Fruit fly (Drosophila melanogaster) whole organism, embryonic: Measurements from ENCODE around the gene CG43867.
A peak's percentile ranks its signal among the peaks of the same experiment; 100 is the strongest.

ENCODE experiments used
- Abd-B ChIP-seq: fragments of 200-800 bp; sonication (Bioruptor generic); optimal IDR thresholded peaks from 2 replicates; lab custom pipeline; 2018; ENCODE audit warnings: missing biosample characterization, mild to moderate bottlenecking, missing genetic modification characterization, moderate library complexity
- CG10209 ChIP-seq: fragments of 200-800 bp; sonication (Bioruptor generic); optimal IDR thresholded peaks from 3 replicates; lab custom pipeline; 2017; ENCODE audit warnings: missing biosample characterization, mild to moderate bottlenecking, missing genetic modification characterization, missing genetic modification reagents
- CG12942 ChIP-seq: fragments of 200-800 bp; sonication (Bioruptor generic); optimal IDR thresholded peaks from 3 replicates; lab custom pipeline; 2016; ENCODE audit warnings: missing biosample characterization, missing genetic modification characterization
- CG13287 ChIP-seq: fragments of 200-800 bp; sonication (Bioruptor generic); IDR thresholded peaks from 2 replicates; pipeline ENCODE4 v1.3.6; 2022; ENCODE audit warnings: missing biosample characterization, missing genetic modification characterization; ENCODE audit not compliant: partially characterized antibody
- CG13775 ChIP-seq: fragments of 200-800 bp; sonication (Bioruptor generic); optimal IDR thresholded peaks from 3 replicates; lab custom pipeline; 2017; ENCODE audit warnings: missing biosample characterization, mild to moderate bottlenecking, missing genetic modification characterization
- CG14710 ChIP-seq: fragments of 200-800 bp; sonication (Bioruptor generic); optimal IDR thresholded peaks from 3 replicates; lab custom pipeline; 2019; ENCODE audit warnings: missing biosample characterization, mild to moderate bottlenecking, missing genetic modification characterization, moderate library complexity
- CG1529 ChIP-seq: fragments of 200-800 bp; sonication (Bioruptor generic); optimal IDR thresholded peaks from 3 replicates; lab custom pipeline; 2018; ENCODE audit warnings: missing biosample characterization, missing genetic modification characterization
- CG15601 ChIP-seq: fragments of 200-800 bp; sonication (Bioruptor generic); optimal IDR thresholded peaks from 3 replicates; lab custom pipeline; 2019; ENCODE audit warnings: missing biosample characterization, mild to moderate bottlenecking, missing genetic modification characterization, moderate library complexity
- CG17186 ChIP-seq: fragments of 200-800 bp; sonication (Bioruptor generic); optimal IDR thresholded peaks from 3 replicates; lab custom pipeline; 2017; ENCODE audit warnings: missing biosample characterization, missing genetic modification reagents, missing genetic modification characterization
- CG18476 ChIP-seq: fragments of 200-800 bp; sonication (Bioruptor generic); optimal IDR thresholded peaks from 2 replicates; lab custom pipeline; 2016; ENCODE audit warnings: missing biosample characterization, mild to moderate bottlenecking, missing genetic modification characterization
- CG2678 ChIP-seq: fragments of 200-800 bp; sonication (Bioruptor generic); optimal IDR thresholded peaks from 3 replicates; lab custom pipeline; 2019; ENCODE audit warnings: missing biosample characterization, mild to moderate bottlenecking, missing genetic modification characterization, moderate library complexity
- CG2712 ChIP-seq: fragments of 200-800 bp; optimal IDR thresholded peaks from 3 replicates; lab custom pipeline; 2019; ENCODE audit warnings: missing biosample characterization, mild to moderate bottlenecking, missing genetic modification characterization, moderate library complexity
- CG3847 ChIP-seq: fragments of 200-800 bp; sonication (Bioruptor generic); IDR thresholded peaks from 2 replicates; pipeline ENCODE4 v1.3.6; 2022; ENCODE audit warnings: missing biosample characterization, missing genetic modification characterization
- CG43689 ChIP-seq: fragments of 200-800 bp; sonication (Bioruptor generic); IDR thresholded peaks from 2 replicates; pipeline ENCODE4 v1.3.6; 2022; ENCODE audit warnings: missing biosample characterization, missing genetic modification characterization
- CG7357 ChIP-seq: fragments of 200-800 bp; sonication (Bioruptor generic); IDR thresholded peaks from 3 replicates; pipeline ENCODE4 v1.3.6; 2022; ENCODE audit warnings: missing biosample characterization, missing genetic modification characterization
- CG9609 ChIP-seq: fragments of 200-800 bp; sonication (Bioruptor generic); optimal IDR thresholded peaks from 3 replicates; lab custom pipeline; 2016; ENCODE audit warnings: missing biosample characterization, missing genetic modification characterization
- CG9817 ChIP-seq: fragments of 200-800 bp; sonication (Bioruptor generic); optimal IDR thresholded peaks from 2 replicates; lab custom pipeline; 2018; ENCODE audit warnings: missing biosample characterization, mild to moderate bottlenecking, missing genetic modification characterization, moderate library complexity
- CG9932 ChIP-seq: fragments of 200-800 bp; sonication (Bioruptor generic); IDR thresholded peaks from 2 replicates; pipeline ENCODE4 v1.3.6; 2022; ENCODE audit warnings: missing biosample characterization, missing genetic modification characterization
- CHES-1-like ChIP-seq: fragments of 200-800 bp; sonication (Bioruptor generic); optimal IDR thresholded peaks from 2 replicates; lab custom pipeline; 2016; ENCODE audit warnings: missing biosample characterization, missing genetic modification characterization
- Elba2 ChIP-seq: fragments of 200-800 bp; sonication (Bioruptor generic); optimal IDR thresholded peaks from 3 replicates; lab custom pipeline; 2016; ENCODE audit warnings: missing biosample characterization, missing genetic modification characterization
- Ets65A ChIP-seq: fragments of 200-800 bp; sonication (Bioruptor generic); peaks from one replicate; lab custom pipeline; 2016; ENCODE audit warnings: missing biosample characterization, missing genetic modification characterization
- Hey ChIP-seq: fragments of 200-800 bp; sonication (Bioruptor generic); optimal IDR thresholded peaks from 3 replicates; lab custom pipeline; 2018; ENCODE audit warnings: missing biosample characterization, mild to moderate bottlenecking, missing genetic modification characterization
- NC2β ChIP-seq: fragments of 200-800 bp; sonication (Bioruptor generic); optimal IDR thresholded peaks from 2 replicates; lab custom pipeline; 2016; ENCODE audit warnings: missing biosample characterization, missing genetic modification characterization
- Pdp1 ChIP-seq, 2 experiments: fragments of 200-800 bp; sonication (Bioruptor generic); optimal IDR thresholded peaks; 3 replicates each; lab custom pipeline; 2016; ENCODE audit warnings: missing biosample characterization in 2 of 2, missing genetic modification characterization in 2 of 2, mild to moderate bottlenecking in 1 of 2, moderate library complexity in 1 of 2
- Spps ChIP-seq: fragments of 200-800 bp; sonication (Bioruptor generic); optimal IDR thresholded peaks from 2 replicates; lab custom pipeline; 2018; ENCODE audit warnings: missing biosample characterization, mild to moderate bottlenecking, missing genetic modification characterization
- Stat92E ChIP-seq, 3 experiments: fragments of >200 bp in 2 of 3; fragments of 200-800 bp in 1 of 3; sonication (Bioruptor generic) in 1 of 3; optimal IDR thresholded peaks; 2 replicates each; lab custom pipeline; 2017 to 2019; ENCODE audit warnings: missing biosample characterization in 3 of 3, missing genetic modification characterization in 3 of 3, mild to moderate bottlenecking in 1 of 3, moderate library complexity in 1 of 3
- ash1 ChIP-seq: fragments of 200-800 bp; sonication (Bioruptor generic); optimal IDR thresholded peaks from 2 replicates; lab custom pipeline; 2018; ENCODE audit warnings: missing biosample characterization, mild to moderate bottlenecking, missing genetic modification characterization
- az2 ChIP-seq: fragments of 200-800 bp; sonication (Bioruptor generic); optimal IDR thresholded peaks from 3 replicates; lab custom pipeline; 2016; ENCODE audit warnings: missing biosample characterization, missing genetic modification characterization
- br ChIP-seq: fragments of >200 bp; optimal IDR thresholded peaks from 2 replicates; lab custom pipeline; 2017
- ci ChIP-seq: fragments of 200-800 bp; sonication (Bioruptor generic); IDR thresholded peaks from 3 replicates; pipeline ENCODE4 v1.3.6; 2022; ENCODE audit warnings: missing biosample characterization, missing genetic modification characterization
- crc ChIP-seq: fragments of 200-800 bp; sonication (Bioruptor generic); optimal IDR thresholded peaks from 2 replicates; lab custom pipeline; 2016; ENCODE audit warnings: missing biosample characterization, missing genetic modification characterization
- crol ChIP-seq: fragments of 200-800 bp; sonication (Bioruptor generic); IDR thresholded peaks from 2 replicates; pipeline ENCODE4 v1.3.6; 2022; ENCODE audit warnings: missing biosample characterization, missing genetic modification characterization
- disco-r ChIP-seq: fragments of 200-800 bp; sonication (Bioruptor generic); optimal IDR thresholded peaks from 2 replicates; lab custom pipeline; 2016; ENCODE audit warnings: missing biosample characterization, missing genetic modification characterization
- dmrt11E ChIP-seq: fragments of 200-800 bp; sonication (Bioruptor generic); optimal IDR thresholded peaks from 3 replicates; lab custom pipeline; 2018; ENCODE audit warnings: missing biosample characterization, mild to moderate bottlenecking, missing genetic modification characterization, moderate library complexity
- eve ChIP-seq, 2 experiments: fragments of >200 bp; optimal IDR thresholded peaks; 2 replicates each; lab custom pipeline; 2017; ENCODE audit warnings: missing biosample characterization in 2 of 2, missing genetic modification characterization in 2 of 2
- fd3F ChIP-seq: fragments of 200-800 bp; sonication (Bioruptor generic); optimal IDR thresholded peaks from 2 replicates; lab custom pipeline; 2018; ENCODE audit warnings: missing biosample characterization, mild to moderate bottlenecking, missing genetic modification characterization, moderate library complexity
- insv ChIP-seq, 2 experiments: fragments of 200-800 bp; sonication (Bioruptor generic); optimal IDR thresholded peaks; 3 replicates each; lab custom pipeline; 2016 to 2018; ENCODE audit warnings: missing biosample characterization in 2 of 2, missing genetic modification characterization in 2 of 2
- inv ChIP-seq: fragments of 200-800 bp; sonication (Bioruptor generic); IDR thresholded peaks from 2 replicates; pipeline ENCODE4 v1.3.6; 2022; ENCODE audit warnings: missing biosample characterization, missing genetic modification characterization; ENCODE audit not compliant: partially characterized antibody
- ken ChIP-seq: fragments of 200-800 bp; sonication (Bioruptor generic); IDR thresholded peaks from 3 replicates; pipeline ENCODE4 v1.3.6; 2022; ENCODE audit warnings: missing biosample characterization, missing genetic modification characterization
- knrl ChIP-seq: fragments of 200-800 bp; sonication (Bioruptor generic); IDR thresholded peaks from 3 replicates; pipeline ENCODE4 v1.3.6; 2022; ENCODE audit warnings: missing biosample characterization, missing genetic modification characterization; ENCODE audit not compliant: partially characterized antibody
- row ChIP-seq: fragments of 200-800 bp; sonication (Bioruptor generic); IDR thresholded peaks from 3 replicates; pipeline ENCODE4 v1.3.6; 2022; ENCODE audit warnings: missing biosample characterization, missing genetic modification characterization
- scrt ChIP-seq: fragments of 200-800 bp; sonication (Bioruptor generic); optimal IDR thresholded peaks from 2 replicates; lab custom pipeline; 2018; ENCODE audit warnings: missing biosample characterization, mild to moderate bottlenecking, missing genetic modification characterization, moderate library complexity
- sna ChIP-seq: fragments of 200-800 bp; sonication (Bioruptor generic); IDR thresholded peaks from 2 replicates; pipeline ENCODE4 v1.3.6; 2022; ENCODE audit warnings: missing biosample characterization, missing genetic modification characterization; ENCODE audit not compliant: partially characterized antibody
- stwl ChIP-seq: fragments of 200-800 bp; sonication (Bioruptor generic); optimal IDR thresholded peaks from 3 replicates; lab custom pipeline; 2018; ENCODE audit warnings: missing biosample characterization, mild to moderate bottlenecking, missing genetic modification characterization, moderate library complexity
- sug ChIP-seq: fragments of 200-800 bp; optimal IDR thresholded peaks from 2 replicates; lab custom pipeline; 2019; ENCODE audit warnings: missing biosample characterization, mild to moderate bottlenecking, missing genetic modification characterization, moderate library complexity
- tap ChIP-seq: fragments of 200-800 bp; optimal IDR thresholded peaks from 3 replicates; lab custom pipeline; 2019; ENCODE audit warnings: missing biosample characterization, mild to moderate bottlenecking, missing genetic modification characterization, moderate library complexity
- trem ChIP-seq: fragments of 200-800 bp; optimal IDR thresholded peaks from 3 replicates; lab custom pipeline; 2019; ENCODE audit warnings: missing biosample characterization, mild to moderate bottlenecking, missing genetic modification characterization, moderate library complexity
- usp ChIP-seq: fragments of >200 bp; optimal IDR thresholded peaks from 2 replicates; lab custom pipeline; 2017; ENCODE audit warnings: missing biosample characterization, missing genetic modification characterization

CG43867 gene

dm6 chrX:935049-935900, 7.5 kb upstream of the CG43867 start, which contains the start of gene TRAM (continued):
- peak; percentile 96 for TF ChIP-seq tap
- TF ChIP-seq CG2678 (tag; lab: Kevin White, UChicago), result peak; percentile 98
- TF ChIP-seq Stat92E (GFP tag; optimal IDR thresholded peaks at IDR 0.05; lab: Kevin White, UChicago), result peak in 1 of 3 experiments; percentile 90
- peak; percentile 89 for TF ChIP-seq knrl
- peak; percentile 88 for TF ChIP-seq crol (GFP tag; lab: Robert Waterston, UW)
- TF ChIP-seq CG9609, result peak; percentile 99
- TF ChIP-seq fd3F (GFP tag; lab: Kevin White, UChicago), result peak; percentile 97
- TF ChIP-seq Pdp1 (GFP tag; optimal IDR thresholded peaks at IDR 0.05; lab: Kevin White, UChicago), result peak; percentile 95 to 98
- peak; percentile 41 to 82 for TF ChIP-seq insv (GFP tag; optimal IDR thresholded peaks at IDR 0.05; lab: Kevin White, UChicago)
- peak; percentile 70; the same call in 1 of the 2 replicates for TF ChIP-seq sna (GFP tag; lab: Robert Waterston, UW)
- TF ChIP-seq Hey, result peak; percentile 96
- TF ChIP-seq CG9817 (tag; lab: Kevin White, UChicago), result peak; percentile 99
- peak; percentile 96 for TF ChIP-seq CG14710
- TF ChIP-seq CG17186, result peak; percentile 98
- peak; percentile 81 for TF ChIP-seq CG13287 (GFP tag; lab: Robert Waterston, UW)
- peak; percentile 99 for TF ChIP-seq CG43689 (GFP tag; lab: Robert Waterston, UW)
- TF ChIP-seq CG18476 (GFP tag; lab: Kevin White, UChicago), result peak; percentile 94
- peak; percentile 94 for TF ChIP-seq scrt (GFP tag; lab: Kevin White, UChicago)
- peak; percentile 62 for TF ChIP-seq stwl (tag; lab: Kevin White, UChicago)
- TF ChIP-seq CG15601 (tag; lab: Kevin White, UChicago), result peak; percentile 96
- TF ChIP-seq eve (GFP tag; optimal IDR thresholded peaks at IDR 0.05; lab: Kevin White, UChicago), result peak in 1 of 2 experiments; percentile 89
- TF ChIP-seq CG7357, result peak; percentile 96
- TF ChIP-seq CG13775 (GFP tag; lab: Kevin White, UChicago), result peak; percentile 98
- TF ChIP-seq CG2712, result peak; percentile 97
- TF ChIP-seq NC2β (GFP tag; lab: Kevin White, UChicago), result peak; percentile 95
- TF ChIP-seq sug (tag; lab: Kevin White, UChicago), result peak; percentile 98
- peak; percentile 94 for TF ChIP-seq trem (tag; lab: Kevin White, UChicago)
- TF ChIP-seq usp (GFP tag; lab: Kevin White, UChicago), result no peak
- peak; percentile 99 for TF ChIP-seq row (GFP tag; lab: Robert Waterston, UW)
- TF ChIP-seq ash1 (GFP tag; lab: Kevin White, UChicago), result peak; percentile 93
- peak; percentile 97 for TF ChIP-seq disco-r
- TF ChIP-seq Ets65A (GFP tag; lab: Kevin White, UChicago), result peak; percentile 100
- TF ChIP-seq CG12942 (GFP tag; lab: Kevin White, UChicago), result peak; percentile 98
- TF ChIP-seq ci (GFP tag; lab: Robert Waterston, UW), result peak; percentile 100
- peak; percentile 97 for TF ChIP-seq az2 (GFP tag; lab: Kevin White, UChicago)
- peak; percentile 98 for TF ChIP-seq CG1529 (GFP tag; lab: Kevin White, UChicago)
- peak; percentile 96 for TF ChIP-seq crc (GFP tag; lab: Kevin White, UChicago)
- peak; percentile 97 for TF ChIP-seq dmrt11E (tag; lab: Kevin White, UChicago)
- TF ChIP-seq CG9932 (GFP tag; lab: Robert Waterston, UW), result peak; percentile 99
- peak; percentile 100 for TF ChIP-seq ken (GFP tag; lab: Robert Waterston, UW)
- TF ChIP-seq CG10209 (GFP tag; lab: Kevin White, UChicago), result peak; percentile 98
- TF ChIP-seq CHES-1-like (GFP tag; lab: Kevin White, UChicago), result peak; percentile 99
- TF ChIP-seq CG3847 (GFP tag; lab: Robert Waterston, UW), result peak; percentile 99
- TF ChIP-seq br, result no peak
- peak; percentile 97 for TF ChIP-seq Abd-B (GFP tag; lab: Kevin White, UChicago)
- TF ChIP-seq Elba2 (GFP tag; lab: Kevin White, UChicago), result peak; percentile 86
- TF ChIP-seq inv (GFP tag; lab: Robert Waterston, UW), result peak; percentile 74
- peak; percentile 88 for TF ChIP-seq Spps (tag; lab: Kevin White, UChicago)
